Worm (Caenorhabditis elegans): ENCODE measurements around the gene gstk-2.

DNA sequence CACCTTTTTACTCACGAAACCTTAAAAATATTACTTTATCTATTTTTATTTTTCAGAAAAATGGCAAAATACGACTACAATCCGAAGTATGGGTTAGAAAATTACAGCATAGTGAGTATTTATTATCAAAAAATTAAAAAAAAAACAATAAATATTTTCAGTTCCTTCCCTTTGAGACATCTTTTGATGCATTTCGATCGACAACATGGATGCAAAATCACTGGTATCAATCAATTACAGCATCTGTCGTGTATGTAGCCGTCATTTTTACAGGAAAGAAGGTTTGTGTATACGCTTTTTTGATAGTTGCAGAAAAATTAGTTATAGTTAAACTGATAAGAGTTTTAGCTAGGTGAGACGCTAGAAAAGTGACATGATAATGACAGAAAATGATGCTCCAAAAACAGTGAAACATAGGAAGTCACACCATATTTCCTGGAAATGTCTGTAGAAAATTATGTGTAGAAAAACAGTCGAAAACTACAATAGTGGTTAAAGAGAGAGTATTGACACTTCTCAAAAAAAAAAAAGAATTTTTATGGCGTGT, 4.3 kb downstream of the gstk-2 start, which contains the start of gene elo-3:
- no peak for TF ChIP-seq nhr-11 (tag; optimal IDR thresholded peaks at IDR 0.05)
- no peak for TF ChIP-seq nhr-10 (tag; optimal IDR thresholded peaks at IDR 0.05)
- no peak for TF ChIP-seq egl-27 (tag; optimal IDR thresholded peaks at IDR 0.05)
- no peak for TF ChIP-seq lin-39 (tag; optimal IDR thresholded peaks at IDR 0.05)
- no peak for TF ChIP-seq alr-1 (tag; optimal IDR thresholded peaks at IDR 0.05)
- TF ChIP-seq aly-2 (tag; optimal IDR thresholded peaks at IDR 0.05), result no peak
- no peak for TF ChIP-seq mdl-1 (tag; optimal IDR thresholded peaks at IDR 0.05)
- no peak for TF ChIP-seq nhr-12 (tag; optimal IDR thresholded peaks at IDR 0.05)
- TF ChIP-seq ama-1 (optimal IDR thresholded peaks at IDR 0.05), result no peak
- TF ChIP-seq crh-2 (tag; optimal IDR thresholded peaks at IDR 0.05), result no peak
- TF ChIP-seq zag-1 (tag; optimal IDR thresholded peaks at IDR 0.05), result no peak
- TF ChIP-seq dmd-4 (tag; optimal IDR thresholded peaks at IDR 0.05), result no peak
- TF ChIP-seq unc-55 (GFP tag; optimal IDR thresholded peaks at IDR 0.05), result no peak
- TF ChIP-seq skn-1 (tag; optimal IDR thresholded peaks at IDR 0.05), result no peak
